Worm (Caenorhabditis elegans): ENCODE measurements around the gene srbc-19.

srbc-19 gene

ce11 chrV:2119529-2119928, 47.0 kb downstream of the srbc-19 start, which contains the start of gene F22F7.11:
F22F7.11 (plus strand) TSS chrV:2119829.
- no peak for TF ChIP-seq C38D4.7 (GFP tag; optimal IDR thresholded peaks at IDR 0.05)
- no peak for TF ChIP-seq hlh-15 (tag; optimal IDR thresholded peaks at IDR 0.05)
- TF ChIP-seq unc-3 (GFP tag; conservative IDR thresholded peaks at IDR 0.05): no peak
- TF ChIP-seq unc-3 (tag; optimal IDR thresholded peaks at IDR 0.05): no peak
- no peak for TF ChIP-seq ref-2 (tag; optimal IDR thresholded peaks at IDR 0.05)
- TF ChIP-seq elt-4 (tag; optimal IDR thresholded peaks at IDR 0.05): no peak
- no peak for TF ChIP-seq ttx-3 (tag; optimal IDR thresholded peaks at IDR 0.05)
- no peak for TF ChIP-seq ceh-18 (tag; optimal IDR thresholded peaks at IDR 0.05)
- no peak for TF ChIP-seq nhr-11 (tag; optimal IDR thresholded peaks at IDR 0.05)
- no peak for TF ChIP-seq K02D7.2 (tag; optimal IDR thresholded peaks at IDR 0.05)
- no peak for TF ChIP-seq tbx-2 (tag; optimal IDR thresholded peaks at IDR 0.05)
- TF ChIP-seq lim-6 (tag; optimal IDR thresholded peaks at IDR 0.05): no peak
- no peak for TF ChIP-seq fkh-10 (GFP tag; optimal IDR thresholded peaks at IDR 0.05)

- TF ChIP-seq pha-2 (tag; optimal IDR thresholded peaks at IDR 0.05): no peak
- TF ChIP-seq K09A11.1 (tag; optimal IDR thresholded peaks at IDR 0.05; ENCODE audit: insufficient read depth): no peak
- no peak for TF ChIP-seq hlh-13 (GFP tag; optimal IDR thresholded peaks at IDR 0.05)
- TF ChIP-seq ama-1 (optimal IDR thresholded peaks at IDR 0.05): no peak
- TF ChIP-seq fkh-10 (GFP tag; optimal IDR thresholded peaks at IDR 0.05): no peak
- no peak for TF ChIP-seq nhr-11 (tag; optimal IDR thresholded peaks at IDR 0.05)
- no peak for TF ChIP-seq pag-3 (tag; optimal IDR thresholded peaks at IDR 0.05; ENCODE audit: borderline replicate concordance)
- no peak for TF ChIP-seq ceh-22 (tag; optimal IDR thresholded peaks at IDR 0.05)
- TF ChIP-seq K02D7.2 (tag; optimal IDR thresholded peaks at IDR 0.05): no peak
- no peak for TF ChIP-seq ahr-1 (tag; optimal IDR thresholded peaks at IDR 0.05)
- TF ChIP-seq pat-9 (tag; optimal IDR thresholded peaks at IDR 0.05): no peak
- no peak for TF ChIP-seq hlh-8 (tag; optimal IDR thresholded peaks at IDR 0.05)
- no peak for TF ChIP-seq syd-9 (tag; optimal IDR thresholded peaks at IDR 0.05)
- TF ChIP-seq ceh-30 (tag; optimal IDR thresholded peaks at IDR 0.05): no peak
- no peak for TF ChIP-seq ets-4 (tag; optimal IDR thresholded peaks at IDR 0.05)
- TF ChIP-seq ceh-9 (tag; optimal IDR thresholded peaks at IDR 0.05): no peak
- TF ChIP-seq sox-4 (tag; optimal IDR thresholded peaks at IDR 0.05): no peak
Observed at ce11 chrV:2118574-2118973, 48.0 kb downstream of the srbc-19 start, which contains the start of gene bgnt-1.2. bgnt-1.2 (minus strand) TSS chrV:2118674.
